Fruit fly (Drosophila melanogaster) S2 (cell line): Measurements from ENCODE around the gene Shawl.

Source experiments
- CG8478 ChIP-seq: fragments of >200 bp; optimal IDR thresholded peaks from 2 replicates; lab custom pipeline; 2018
- CTCF ChIP-seq, 2 experiments: fragments of >200 bp; optimal IDR thresholded peaks; 2 replicates each; lab custom pipeline; 2018

- TF ChIP-seq CG8478 (lab: Kevin White, UChicago) (no peak), CTCF (optimal IDR thresholded peaks at IDR 0.05; lab: Kevin White, UChicago) (no peak)
These were observed 14.8 kb downstream of the Shawl start for dm6 chr2L:9400153-9400552.
